Fruit fly (Drosophila melanogaster) whole organism, pupa: Measurements from ENCODE around the gene CG43783.

Experiments
- CG12605 ChIP-seq: fragments of 200-800 bp; sonication (Bioruptor generic); IDR thresholded peaks from 2 replicates; pipeline ENCODE4 v1.3.6; 2022; ENCODE audit warnings: missing biosample characterization, missing genetic modification characterization
- CG13204 ChIP-seq: fragments of 200-800 bp; sonication (Bioruptor generic); optimal IDR thresholded peaks from 2 replicates; lab custom pipeline; 2018; ENCODE audit warnings: missing biosample characterization, mild to moderate bottlenecking, missing genetic modification characterization, moderate library complexity
- CG32121 ChIP-seq: fragments of 200-800 bp; sonication (Bioruptor generic); IDR thresholded peaks from 2 replicates; pipeline ENCODE4 v1.3.6; 2022; ENCODE audit warnings: missing biosample characterization, missing genetic modification characterization
- CG8301 ChIP-seq: fragments of 200-800 bp; sonication (Bioruptor generic); optimal IDR thresholded peaks from 2 replicates; lab custom pipeline; 2018; ENCODE audit warnings: missing biosample characterization, mild to moderate bottlenecking, missing genetic modification characterization
- D1 ChIP-seq: fragments of 200-800 bp; sonication (Bioruptor generic); optimal IDR thresholded peaks from 2 replicates; lab custom pipeline; 2018; ENCODE audit warnings: missing biosample characterization, mild to moderate bottlenecking, missing genetic modification characterization, moderate library complexity
- Pif1A ChIP-seq: fragments of 200-800 bp; sonication (Bioruptor generic); optimal IDR thresholded peaks from 3 replicates; lab custom pipeline; 2016; ENCODE audit warnings: missing biosample characterization, missing genetic modification characterization
- Pif1B ChIP-seq: fragments of 200-800 bp; sonication (Bioruptor generic); optimal IDR thresholded peaks from 3 replicates; lab custom pipeline; 2016; ENCODE audit warnings: missing biosample characterization, missing genetic modification characterization
- rn ChIP-seq: fragments of 200-800 bp; sonication (Bioruptor generic); IDR thresholded peaks from 2 replicates; pipeline ENCODE4 v1.3.6; 2022; ENCODE audit warnings: missing biosample characterization, missing genetic modification characterization

DNA sequence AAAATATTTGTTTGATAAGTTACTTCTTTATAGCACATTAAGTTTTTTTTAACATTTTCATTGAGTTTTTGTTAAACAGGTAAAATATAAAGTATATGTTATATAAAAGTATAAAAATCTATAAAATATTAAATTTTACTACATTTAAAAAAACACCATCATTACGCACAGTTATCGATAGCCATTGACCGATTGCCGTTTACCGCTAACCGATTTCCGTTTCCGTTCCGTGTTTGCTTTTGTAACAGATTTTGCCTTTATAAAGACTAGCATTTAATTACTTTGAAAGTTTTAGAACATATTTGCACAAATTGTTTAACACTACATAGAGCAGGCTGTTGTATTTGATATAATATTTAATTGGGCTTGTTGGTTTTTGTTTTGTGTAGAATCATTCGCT, 14.4 kb downstream of the CG43783 start:
- TF ChIP-seq CG13204 (GFP tag; lab: Kevin White, UChicago), result no peak
- TF ChIP-seq D1 (tag; lab: Kevin White, UChicago), result no peak
- no peak for TF ChIP-seq CG8301
- TF ChIP-seq rn (GFP tag; lab: Robert Waterston, UW), result no peak
- no peak for TF ChIP-seq Pif1B (GFP tag; lab: Kevin White, UChicago)
- TF ChIP-seq Pif1A (GFP tag; lab: Kevin White, UChicago), result no peak
- TF ChIP-seq CG12605 (GFP tag; lab: Robert Waterston, UW), result no peak
- TF ChIP-seq CG32121 (GFP tag; lab: Robert Waterston, UW), result no peak
